Worm (Caenorhabditis elegans): ENCODE data around the gene sec-22.

DNA sequence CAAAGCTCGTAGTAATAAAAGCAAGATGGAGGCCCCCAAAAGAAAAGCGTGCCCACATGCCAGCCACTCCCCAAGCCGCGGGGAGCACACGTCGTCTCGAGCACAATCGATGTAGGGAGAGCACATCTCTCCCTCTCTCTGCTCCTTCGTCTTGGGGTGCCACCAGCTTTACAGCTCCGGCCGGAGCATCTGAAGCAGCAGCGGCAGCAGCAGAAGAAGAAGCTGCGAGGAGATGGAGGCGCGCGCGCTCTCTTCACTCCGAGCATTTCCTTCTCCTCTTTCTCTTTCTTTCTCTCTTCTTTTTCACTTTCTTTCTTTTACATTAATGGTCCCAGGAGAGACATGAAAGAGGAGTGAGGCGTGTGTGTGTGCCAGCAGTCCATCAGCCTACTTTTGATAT is 28.7 kb downstream of the sec-22 start:
- TF ChIP-seq K09A11.1 (tag; optimal IDR thresholded peaks at IDR 0.05; ENCODE audit: insufficient read depth): no peak
- no peak for TF ChIP-seq hlh-30 (tag; optimal IDR thresholded peaks at IDR 0.05; ENCODE audit: insufficient read depth)
